Worm (Caenorhabditis elegans) whole organism, early embryonic: ENCODE measurements around the gene C30G7.4.

Experiments used
- ama-1 ChIP-seq: fragments of 150-350 bp; optimal IDR thresholded peaks from 2 replicates; lab custom pipeline; 2014
- ceh-36 ChIP-seq: sonication (generic microtip); optimal IDR thresholded peaks from 2 replicates; lab custom pipeline; 2016; ENCODE audit warnings: missing genetic modification characterization, inconsistent platforms, missing compliant biosample characterization
- ets-7 ChIP-seq: sonication (generic microtip); optimal IDR thresholded peaks from 2 replicates; lab custom pipeline; 2016; ENCODE audit warnings: missing genotype, missing genetic modification characterization, missing compliant biosample characterization

ce11 chrV:14991489-14991888 is 44.6 kb upstream of the C30G7.4 start:
- no peak for TF ChIP-seq ama-1 (lab: Kevin White, UChicago)
- TF ChIP-seq ets-7 (tag; lab: Kevin White, UChicago): no peak
- TF ChIP-seq ceh-36 (tag; lab: Kevin White, UChicago): no peak
